Comparison of ENCODE assay signal across 5 worm cellular contexts in the genomic region with DNA sequence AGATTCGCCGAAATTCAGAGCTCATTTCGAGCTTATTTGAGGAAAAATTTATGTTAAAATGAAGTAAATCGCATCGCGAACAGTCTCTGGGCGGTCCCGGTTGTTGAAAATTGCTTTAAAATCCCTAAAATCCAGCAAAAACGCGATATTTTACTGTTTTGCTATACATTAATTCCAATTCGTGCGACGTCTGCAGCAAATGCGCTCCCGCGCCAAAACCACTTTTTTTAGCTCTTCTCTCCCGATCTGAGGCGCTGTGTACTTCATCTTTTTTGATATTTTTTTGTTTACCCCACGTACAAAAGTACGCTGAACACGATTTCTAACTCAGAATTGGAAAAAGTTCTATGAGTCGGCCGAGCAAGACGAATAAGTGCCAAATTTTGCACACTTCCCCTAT.
TF ChIP-seq lines count a peak whose summit lies in the region.

Gene R07H5.16, plus strand, starts transcription at position 348 of the 400 bp plus-strand sequence.

TF ChIP-seq in whole organism, L1 larva, 84 proteins besides CTCF, POLR2A, EP300 and RAD21:
- peak; percentile 2 for TF ChIP-seq rnt-1 (tag; optimal IDR thresholded peaks at IDR 0.05; lab: Kevin White, UChicago)
- TF ChIP-seq isw-1 (GFP tag; IDR thresholded peaks at IDR 0.05; lab: Robert Waterston, UW): peak; percentile 15; the same call in 1 of the 2 replicates

TF ChIP-seq in whole organism, L4 larva, 104 proteins besides CTCF, POLR2A, EP300 and RAD21:
- TF ChIP-seq madf-9 (GFP tag; conservative IDR thresholded peaks at IDR 0.05; lab: Robert Waterston, UW): 0 out of 2 replicates have a peak, but pooled peaks have one; percentile 36
- TF ChIP-seq vab-7 (GFP tag; IDR thresholded peaks at IDR 0.05; lab: Robert Waterston, UW): peak; percentile 65
- TF ChIP-seq mes-2 (tag; optimal IDR thresholded peaks at IDR 0.05; lab: Kevin White, UChicago; ENCODE audit: poor library complexity, severe bottlenecking): peak; percentile 37
- peak; percentile 92 for TF ChIP-seq lin-38 (GFP tag; IDR thresholded peaks at IDR 0.05; lab: Robert Waterston, UW)

TF ChIP-seq in whole organism, late embryonic, 69 proteins besides CTCF, POLR2A, EP300 and RAD21:
- TF ChIP-seq ceh-31 (tag; optimal IDR thresholded peaks at IDR 0.05; lab: Kevin White, UChicago): peak; percentile 12

TF ChIP-seq in whole organism, midembryonic, 9 proteins besides CTCF, POLR2A, EP300 and RAD21:
- TF ChIP-seq klf-2 (GFP tag; conservative IDR thresholded peaks at IDR 0.05; lab: Robert Waterston, UW): 0 out of 2 replicates have a peak, but pooled peaks have one; percentile 39

TF ChIP-seq in whole organism, young adult, 124 proteins besides CTCF, POLR2A, EP300 and RAD21:
- TF ChIP-seq attf-3 (GFP tag; conservative IDR thresholded peaks at IDR 0.05; lab: Robert Waterston, UW) (peak; percentile 46; the same call in 1 of the 2 replicates), egrh-3 (GFP tag; IDR thresholded peaks at IDR 0.05; lab: Robert Waterston, UW) (0 out of 2 replicates have a peak, but pooled peaks have one; percentile 21), aptf-2 (GFP tag; conservative IDR thresholded peaks at IDR 0.05; lab: Robert Waterston, UW) (peak; percentile 81), ztf-25 (GFP tag; IDR thresholded peaks at IDR 0.05; lab: Robert Waterston, UW) (0 out of 2 replicates have a peak, but pooled peaks have one; percentile 64), D2030.7 (GFP tag; IDR thresholded peaks at IDR 0.05; lab: Robert Waterston, UW) (peak; percentile 32; the same call in 1 of the 2 replicates), mcd-1 (GFP tag; IDR thresholded peaks at IDR 0.05; lab: Robert Waterston, UW) (peak; percentile 79), ceh-100 (GFP tag; IDR thresholded peaks at IDR 0.05; lab: Robert Waterston, UW) (peak; percentile 92), dox-1 (GFP tag; IDR thresholded peaks at IDR 0.05; lab: Robert Waterston, UW) (0 out of 2 replicates have a peak, but pooled peaks have one; percentile 12), Y67H2A.10 (GFP tag; conservative IDR thresholded peaks at IDR 0.05; lab: Robert Waterston, UW) (0 out of 2 replicates have a peak, but pooled peaks have one; percentile 10), ztf-28 (GFP tag; IDR thresholded peaks at IDR 0.05; lab: Robert Waterston, UW) (0 out of 2 replicates have a peak, but pooled peaks have one; percentile 53)
